Fruit fly (Drosophila melanogaster): ENCODE data around the gene CG3847.

CG3847 gene

dm6 chrX:6355090-6355679 lies 8.3 kb downstream of the CG3847 start (continued):
- TF ChIP-seq CG9609 (GFP tag; optimal IDR thresholded peaks at IDR 0.05) (no peak), GATAe (GFP tag; conservative IDR thresholded peaks at IDR 0.05) (peak; percentile 45; the same call in 1 of the 2 replicates), aop (GFP tag; IDR thresholded peaks at IDR 0.05) (no peak), CG2678 (tag; optimal IDR thresholded peaks at IDR 0.05) (peak; percentile 6), hbn (GFP tag; IDR thresholded peaks at IDR 0.05; ENCODE audit: partially characterized antibody) (no peak), YL-1 (GFP tag; optimal IDR thresholded peaks at IDR 0.05) (no peak), Pdp1 (GFP tag; optimal IDR thresholded peaks at IDR 0.05) (peak in 1 of 2 experiments; percentile 73), Doc2 (GFP tag; IDR thresholded peaks at IDR 0.05) (no peak), Hand (GFP tag; optimal IDR thresholded peaks at IDR 0.05) (no peak), HmgZ (tag; optimal IDR thresholded peaks at IDR 0.05) (peak; percentile 12), CG13775 (GFP tag; optimal IDR thresholded peaks at IDR 0.05) (no peak)

dm6 chrX:6356748-6357397 lies 10.0 kb downstream of the CG3847 start:
- TF ChIP-seq CG11456 (GFP tag; IDR thresholded peaks at IDR 0.05) (no peak), CG12391 (tag; optimal IDR thresholded peaks at IDR 0.05) (no peak), CG4328 (GFP tag; optimal IDR thresholded peaks at IDR 0.05) (peak; percentile 14), ab (GFP tag; optimal IDR thresholded peaks at IDR 0.05) (no peak), eyg (GFP tag; optimal IDR thresholded peaks at IDR 0.05) (no peak), Sox102F (GFP tag; optimal IDR thresholded peaks at IDR 0.05) (peak; percentile 13), CG18619 (GFP tag; optimal IDR thresholded peaks at IDR 0.05) (peak; percentile 25), sens-2 (GFP tag; IDR thresholded peaks at IDR 0.05) (no peak), Xrp1 (GFP tag; IDR thresholded peaks at IDR 0.05) (peak; percentile 42; the same call in 1 of the 2 replicates), tna (GFP tag; IDR thresholded peaks at IDR 0.05; ENCODE audit: partially characterized antibody) (no peak), Bgb (GFP tag; IDR thresholded peaks at IDR 0.05; ENCODE audit: partially characterized antibody) (no peak), CG7839 (tag; optimal IDR thresholded peaks at IDR 0.05) (peak; percentile 38), lmd (GFP tag; IDR thresholded peaks at IDR 0.05) (no peak), CG4820 (GFP tag; optimal IDR thresholded peaks at IDR 0.05) (no peak), CG7786 (GFP tag; optimal IDR thresholded peaks at IDR 0.05) (no peak), CG6854 (GFP tag; optimal IDR thresholded peaks at IDR 0.05) (peak; percentile 5), Hr51 (GFP tag; optimal IDR thresholded peaks at IDR 0.05) (peak in 1 of 2 experiments; percentile 42), CG3847 (GFP tag; IDR thresholded peaks at IDR 0.05) (peak; percentile 20; the same call in 1 of the 2 replicates), CG11695 (GFP tag; IDR thresholded peaks at IDR 0.05) (no peak), da (GFP tag; optimal IDR thresholded peaks at IDR 0.05) (no peak), CG17612 (GFP tag; IDR thresholded peaks at IDR 0.05) (no peak), CG4360 (GFP tag; IDR thresholded peaks at IDR 0.05) (no peak), CG16815 (GFP tag; optimal IDR thresholded peaks at IDR 0.05) (no peak), CG10431 (GFP tag; optimal IDR thresholded peaks at IDR 0.05) (no peak), CG7271 (tag; optimal IDR thresholded peaks at IDR 0.05) (no peak), Lim3 (GFP tag; IDR thresholded peaks at IDR 0.05) (no peak), CG11093 (GFP tag; IDR thresholded peaks at IDR 0.05) (no peak), CG17359 (tag; optimal IDR thresholded peaks at IDR 0.05) (peak; percentile 9), wek (GFP tag; optimal IDR thresholded peaks at IDR 0.05) (no peak), Jarid2 (GFP tag; optimal IDR thresholded peaks at IDR 0.05) (no peak), CG12155 (GFP tag; optimal IDR thresholded peaks at IDR 0.05) (no peak), h (optimal IDR thresholded peaks at IDR 0.05) (no peak), otp (GFP tag; IDR thresholded peaks at IDR 0.05) (no peak), danr (GFP tag; IDR thresholded peaks at IDR 0.05) (no peak), repo (GFP tag; optimal IDR thresholded peaks at IDR 0.05) (no peak), Nf-YC (tag; optimal IDR thresholded peaks at IDR 0.05) (no peak), CG10959 (GFP tag; IDR thresholded peaks at IDR 0.05) (no peak), Dek (tag; optimal IDR thresholded peaks at IDR 0.05) (no peak)
